Worm (Caenorhabditis elegans) whole organism, late embryonic: ENCODE results near the gene C55C3.3.

ENCODE experiments used
- F13H6.1 ChIP-seq: sonication (generic microtip); optimal IDR thresholded peaks from 2 replicates; lab custom pipeline; 2016; ENCODE audit warnings: missing genetic modification characterization, missing compliant biosample characterization
- K09A11.1 ChIP-seq: sonication (generic microtip); optimal IDR thresholded peaks from 2 replicates; lab custom pipeline; 2017; ENCODE audit warnings: antibody characterized with exemption, mild to moderate bottlenecking, missing genetic modification characterization, missing compliant biosample characterization; ENCODE audit not compliant: insufficient read depth
- T23F11.4 ChIP-seq: fragments of 200-800 bp; sonication (Bioruptor generic); optimal IDR thresholded peaks from 2 replicates; lab custom pipeline; 2018; ENCODE audit warnings: mild to moderate bottlenecking, missing genetic modification characterization, missing compliant biosample characterization
- Y22D7AL.16 ChIP-seq: sonication (generic microtip); optimal IDR thresholded peaks from 2 replicates; lab custom pipeline; 2016; ENCODE audit warnings: missing genetic modification characterization, missing compliant biosample characterization
- ceh-30 ChIP-seq: fragments of 150-350 bp; optimal IDR thresholded peaks from 2 replicates; lab custom pipeline; 2014; ENCODE audit warnings: missing biosample characterization, missing genetic modification characterization
- ceh-31 ChIP-seq: sonication (generic microtip); optimal IDR thresholded peaks from 2 replicates; lab custom pipeline; 2016; ENCODE audit warnings: missing genetic modification characterization, missing compliant biosample characterization
- ceh-34 ChIP-seq: sonication (generic microtip); optimal IDR thresholded peaks from 2 replicates; lab custom pipeline; 2016; ENCODE audit warnings: mild to moderate bottlenecking, missing genetic modification characterization, missing compliant biosample characterization
- ceh-48 ChIP-seq: sonication (generic microtip); optimal IDR thresholded peaks from 2 replicates; lab custom pipeline; 2016; ENCODE audit warnings: missing genetic modification characterization, inconsistent platforms, missing compliant biosample characterization
- ceh-9 ChIP-seq: sonication (generic microtip); optimal IDR thresholded peaks from 2 replicates; lab custom pipeline; 2016; ENCODE audit warnings: mild to moderate bottlenecking, missing genetic modification characterization, inconsistent platforms, missing compliant biosample characterization
- dmd-4 ChIP-seq: sonication (generic microtip); optimal IDR thresholded peaks from 2 replicates; lab custom pipeline; 2016; ENCODE audit warnings: borderline replicate concordance, missing genetic modification characterization, missing compliant biosample characterization
- elt-2 ChIP-seq: sonication (generic microtip); optimal IDR thresholded peaks from 2 replicates; lab custom pipeline; 2016; ENCODE audit warnings: missing genetic modification reagents, missing genetic modification characterization, missing compliant biosample characterization
- fax-1 ChIP-seq: sonication (generic microtip); optimal IDR thresholded peaks from 2 replicates; lab custom pipeline; 2016; ENCODE audit warnings: missing genotype, missing genetic modification characterization, missing compliant biosample characterization
- fkh-6 ChIP-seq: sonication (generic microtip); optimal IDR thresholded peaks from 2 replicates; lab custom pipeline; 2016; ENCODE audit warnings: missing genetic modification characterization, missing compliant biosample characterization
- hlh-13 ChIP-seq: fragments of 200-800 bp; sonication (Bioruptor generic); optimal IDR thresholded peaks from 2 replicates; lab custom pipeline; 2018; ENCODE audit warnings: mild to moderate bottlenecking, missing genetic modification characterization, missing compliant biosample characterization
- hlh-15 ChIP-seq: sonication (generic microtip); optimal IDR thresholded peaks from 2 replicates; lab custom pipeline; 2016; ENCODE audit warnings: missing genetic modification characterization, missing compliant biosample characterization
- hlh-30 ChIP-seq: sonication (generic microtip); optimal IDR thresholded peaks from 2 replicates; lab custom pipeline; 2017; ENCODE audit warnings: antibody characterized with exemption, missing genetic modification characterization, missing compliant biosample characterization; ENCODE audit not compliant: insufficient read depth
- hlh-8 ChIP-seq: sonication (generic microtip); optimal IDR thresholded peaks from 2 replicates; lab custom pipeline; 2016; ENCODE audit warnings: missing genotype, missing genetic modification characterization, missing compliant biosample characterization
- lin-11 ChIP-seq: fragments of 200-800 bp; sonication (Bioruptor generic); optimal IDR thresholded peaks from 2 replicates; lab custom pipeline; 2018; ENCODE audit warnings: mild to moderate bottlenecking, missing genetic modification characterization, missing compliant biosample characterization
- nhr-11 ChIP-seq: fragments of 150-350 bp; optimal IDR thresholded peaks from 2 replicates; lab custom pipeline; 2014; ENCODE audit warnings: missing biosample characterization, missing genetic modification characterization
- nhr-232 ChIP-seq: sonication (generic microtip); optimal IDR thresholded peaks from 2 replicates; lab custom pipeline; 2016; ENCODE audit warnings: missing genetic modification characterization, missing compliant biosample characterization
- npax-4 ChIP-seq: sonication (generic microtip); optimal IDR thresholded peaks from 2 replicates; lab custom pipeline; 2016; ENCODE audit warnings: missing genetic modification characterization, missing compliant biosample characterization
- pag-3 ChIP-seq: sonication (generic microtip); optimal IDR thresholded peaks from 2 replicates; lab custom pipeline; 2016; ENCODE audit warnings: missing compliant biosample characterization, missing genetic modification characterization, borderline replicate concordance
- pat-9 ChIP-seq: fragments of 200-800 bp; sonication (Bioruptor generic); optimal IDR thresholded peaks from 2 replicates; lab custom pipeline; 2018; ENCODE audit warnings: mild to moderate bottlenecking, missing genetic modification characterization, moderate library complexity, missing compliant biosample characterization
- pax-1 ChIP-seq: fragments of 150-350 bp; optimal IDR thresholded peaks from 2 replicates; lab custom pipeline; 2014; ENCODE audit warnings: missing biosample characterization, missing genetic modification characterization
- pha-4 ChIP-seq: fragments of 150-350 bp; optimal IDR thresholded peaks from 2 replicates; lab custom pipeline; 2018; ENCODE audit warnings: missing biosample characterization, missing genetic modification reagents, missing genetic modification characterization
- sox-2 ChIP-seq: fragments of 200-800 bp; sonication (Bioruptor generic); IDR thresholded peaks from 2 replicates; pipeline ENCODE4 v1.3.6; 2022; ENCODE audit warnings: missing genetic modification reagents, missing genetic modification characterization, missing compliant biosample characterization
- sox-4 ChIP-seq: sonication (generic microtip); optimal IDR thresholded peaks from 2 replicates; lab custom pipeline; 2017; ENCODE audit warnings: mild to moderate bottlenecking, missing genetic modification characterization, inconsistent platforms, missing compliant biosample characterization
- tbx-7 ChIP-seq: sonication (generic microtip); optimal IDR thresholded peaks from 2 replicates; lab custom pipeline; 2016; ENCODE audit warnings: missing genotype, missing genetic modification characterization, missing compliant biosample characterization
- ttx-3 ChIP-seq: sonication (generic microtip); optimal IDR thresholded peaks from 2 replicates; lab custom pipeline; 2016; ENCODE audit warnings: missing genetic modification reagents, missing genetic modification characterization, missing compliant biosample characterization
- unc-3 ChIP-seq, 2 experiments: fragments of 200-800 bp in 1 of 2; sonication (Bioruptor generic) in 1 of 2; sonication (generic microtip) in 1 of 2; conservative IDR thresholded peaks in 1 of 2; optimal IDR thresholded peaks in 1 of 2; 2 replicates each; pipeline versions ENCODE4 v1.3.6 to Lab custom; 2016 to 2022; ENCODE audit warnings: missing compliant biosample characterization in 2 of 2, missing genetic modification characterization in 2 of 2, missing genetic modification reagents in 1 of 2
- unc-55 ChIP-seq: sonication (generic microtip); optimal IDR thresholded peaks from 2 replicates; lab custom pipeline; 2017; ENCODE audit warnings: missing biosample characterization, missing genetic modification reagents, missing genetic modification characterization
- zip-5 ChIP-seq: sonication (generic microtip); optimal IDR thresholded peaks from 2 replicates; lab custom pipeline; 2016; ENCODE audit warnings: missing genetic modification characterization, missing compliant biosample characterization

C55C3.3 gene

ce11 chrIV:5690386-5691080, 5.4 kb downstream of the C55C3.3 start, which contains the start of gene C55C3.8:
Gene C55C3.8 (plus strand): TSS chrIV:5691030.
- TF ChIP-seq pag-3 (tag; lab: Kevin White, UChicago): no peak
- no peak for TF ChIP-seq ceh-34 (tag; lab: Kevin White, UChicago)
- no peak for TF ChIP-seq ceh-30
- TF ChIP-seq sox-4 (tag; lab: Kevin White, UChicago): no peak
- no peak for TF ChIP-seq hlh-8 (tag; lab: Kevin White, UChicago)
- TF ChIP-seq ttx-3 (tag; lab: Kevin White, UChicago): no peak
- no peak for TF ChIP-seq T23F11.4 (GFP tag; lab: Kevin White, UChicago)
- TF ChIP-seq hlh-13 (GFP tag; lab: Kevin White, UChicago): no peak
- no peak for TF ChIP-seq fax-1
- TF ChIP-seq tbx-7 (tag; lab: Kevin White, UChicago): no peak

ce11 chrIV:5700372-5700771, 15.3 kb downstream of the C55C3.3 start:
- TF ChIP-seq K09A11.1 (tag; lab: Kevin White, UChicago) (no peak), unc-55 (GFP tag; lab: Kevin White, UChicago) (peak; percentile 3)

- TF ChIP-seq ceh-31 (tag; lab: Kevin White, UChicago) (no peak), dmd-4 (tag; lab: Kevin White, UChicago) (no peak), ceh-34 (tag; lab: Kevin White, UChicago) (no peak), pha-4 (no peak), pax-1 (no peak), zip-5 (tag; lab: Kevin White, UChicago) (no peak), elt-2 (tag; lab: Kevin White, UChicago) (no peak), nhr-11 (tag; lab: Kevin White, UChicago) (no peak)
Measured at ce11 chrIV:5701646-5702045, 16.6 kb downstream of the C55C3.3 start.

ce11 chrIV:5703443-5703842, 18.4 kb downstream of the C55C3.3 start, which contains the start of the genes C55C3.73 and perm-5:
Gene C55C3.73 (minus strand): TSS chrIV:5703451.
Gene perm-5 (minus strand): TSS chrIV:5703468.
- TF ChIP-seq lin-11 (tag; lab: Kevin White, UChicago) (no peak), ceh-48 (tag; lab: Kevin White, UChicago) (no peak), F13H6.1 (tag; lab: Kevin White, UChicago) (no peak), sox-2 (GFP tag; lab: Robert Waterston, UW) (no peak), nhr-232 (no peak), fax-1 (no peak), fkh-6 (tag; lab: Kevin White, UChicago) (no peak), hlh-30 (tag; lab: Kevin White, UChicago) (no peak), ceh-9 (no peak), unc-3 (GFP tag; conservative IDR thresholded peaks at IDR 0.05; lab: Robert Waterston, UW) (no peak), unc-3 (tag; optimal IDR thresholded peaks at IDR 0.05; lab: Kevin White, UChicago) (no peak), hlh-15 (no peak), nhr-11 (tag; lab: Kevin White, UChicago) (no peak), elt-2 (tag; lab: Kevin White, UChicago) (no peak), Y22D7AL.16 (no peak), pat-9 (tag; lab: Kevin White, UChicago) (no peak), zip-5 (tag; lab: Kevin White, UChicago) (no peak), npax-4 (tag; lab: Kevin White, UChicago) (no peak)
- TF ChIP-seq, all 69 proteins: peak for 0

ce11 chrIV:5703917-5704316, 18.8 kb downstream of the C55C3.3 start:
- TF ChIP-seq ceh-9: no peak
- TF ChIP-seq unc-3 (GFP tag; conservative IDR thresholded peaks at IDR 0.05; lab: Robert Waterston, UW): no peak
- TF ChIP-seq unc-3 (tag; optimal IDR thresholded peaks at IDR 0.05; lab: Kevin White, UChicago): no peak
- TF ChIP-seq ceh-31 (tag; lab: Kevin White, UChicago): no peak
- TF ChIP-seq, all 69 proteins: peak for 0
